Worm (Caenorhabditis elegans) whole organism, mixed stage, embryonic: ENCODE results near the gene nspc-10.
A peak's percentile ranks its signal among the peaks of the same experiment; 100 is the strongest.

Source experiments
- M03D4.4 ChIP-seq: sonication (generic microtip); optimal IDR thresholded peaks from 2 replicates; lab custom pipeline; 2017; ENCODE audit warnings: mild to moderate bottlenecking, missing genetic modification characterization, missing compliant biosample characterization
- bed-3 ChIP-seq: fragments of 200-800 bp; sonication (Bioruptor generic); optimal IDR thresholded peaks from 3 replicates; lab custom pipeline; 2018; ENCODE audit warnings: mild to moderate bottlenecking, missing genetic modification characterization, moderate library complexity, missing compliant biosample characterization
- blmp-1 ChIP-seq: fragments of 150-350 bp; optimal IDR thresholded peaks from 2 replicates; lab custom pipeline; 2014; ENCODE audit warnings: missing biosample characterization, missing genetic modification characterization
- ceh-39 ChIP-seq: fragments of 150-350 bp; optimal IDR thresholded peaks from 2 replicates; lab custom pipeline; 2014; ENCODE audit warnings: missing biosample characterization, missing genetic modification characterization
- ceh-43 ChIP-seq: fragments of 200-800 bp; sonication (Bioruptor generic); optimal IDR thresholded peaks from 2 replicates; lab custom pipeline; 2018; ENCODE audit warnings: mild to moderate bottlenecking, missing genetic modification characterization, moderate library complexity, missing compliant biosample characterization
- ceh-83 ChIP-seq: fragments of 200-800 bp; sonication (Bioruptor generic); optimal IDR thresholded peaks from 2 replicates; lab custom pipeline; 2018; ENCODE audit warnings: mild to moderate bottlenecking, missing genetic modification characterization, missing compliant biosample characterization
- ces-1 ChIP-seq: fragments of 150-350 bp; optimal IDR thresholded peaks from 2 replicates; lab custom pipeline; 2014; ENCODE audit warnings: missing biosample characterization, missing genetic modification reagents, missing genetic modification characterization
- cnd-1 ChIP-seq: fragments of 200-800 bp; sonication (Bioruptor generic); optimal IDR thresholded peaks from 2 replicates; lab custom pipeline; 2018; ENCODE audit warnings: mild to moderate bottlenecking, missing genetic modification characterization, missing compliant biosample characterization
- drap-1 ChIP-seq: fragments of 200-800 bp; sonication (Bioruptor generic); optimal IDR thresholded peaks from 3 replicates; lab custom pipeline; 2018; ENCODE audit warnings: mild to moderate bottlenecking, missing genetic modification characterization, missing compliant biosample characterization
- elt-1 ChIP-seq: sonication (generic microtip); optimal IDR thresholded peaks from 2 replicates; lab custom pipeline; 2017; ENCODE audit warnings: missing genetic modification characterization, mild to moderate bottlenecking, missing compliant biosample characterization, antibody characterized with exemption, moderate library complexity, borderline replicate concordance; ENCODE audit not compliant: insufficient read depth
- elt-3 ChIP-seq: fragments of 150-350 bp; optimal IDR thresholded peaks from 2 replicates; lab custom pipeline; 2014; ENCODE audit warnings: missing biosample characterization, missing genetic modification characterization
- flh-1 ChIP-seq: fragments of 200-800 bp; sonication (Bioruptor generic); optimal IDR thresholded peaks from 2 replicates; lab custom pipeline; 2018; ENCODE audit warnings: mild to moderate bottlenecking, missing genetic modification characterization, moderate library complexity, missing compliant biosample characterization
- ham-2 ChIP-seq: fragments of 200-800 bp; sonication (Bioruptor generic); optimal IDR thresholded peaks from 2 replicates; lab custom pipeline; 2018; ENCODE audit warnings: mild to moderate bottlenecking, missing genetic modification characterization, missing compliant biosample characterization
- lin-32 ChIP-seq: fragments of 200-800 bp; sonication (Bioruptor generic); optimal IDR thresholded peaks from 2 replicates; lab custom pipeline; 2018; ENCODE audit warnings: mild to moderate bottlenecking, missing genetic modification characterization, missing compliant biosample characterization
- lsy-2 ChIP-seq: fragments of 150-350 bp; optimal IDR thresholded peaks from 2 replicates; lab custom pipeline; 2014; ENCODE audit warnings: missing biosample characterization, missing genetic modification characterization
- mab-5 ChIP-seq: fragments of 150-350 bp; optimal IDR thresholded peaks from 2 replicates; lab custom pipeline; 2014; ENCODE audit warnings: missing biosample characterization, missing genetic modification characterization
- mep-1 ChIP-seq: fragments of 150-350 bp; optimal IDR thresholded peaks from 2 replicates; lab custom pipeline; 2017; ENCODE audit warnings: missing biosample characterization, missing genetic modification reagents, missing genetic modification characterization, inconsistent platforms
- nhr-2 ChIP-seq: fragments of 150-350 bp; optimal IDR thresholded peaks from 2 replicates; lab custom pipeline; 2014; ENCODE audit warnings: missing biosample characterization, missing genetic modification characterization
- nhr-237 ChIP-seq: fragments of 150-350 bp; optimal IDR thresholded peaks from 2 replicates; lab custom pipeline; 2014; ENCODE audit warnings: missing biosample characterization, missing genetic modification characterization
- nhr-28 ChIP-seq: fragments of 150-350 bp; optimal IDR thresholded peaks from 2 replicates; lab custom pipeline; 2014; ENCODE audit warnings: missing biosample characterization, missing genetic modification characterization
- nhr-76 ChIP-seq: sonication (generic microtip); optimal IDR thresholded peaks from 2 replicates; lab custom pipeline; 2017; ENCODE audit warnings: missing biosample characterization, missing genetic modification characterization
- pha-4 ChIP-seq: fragments of 150-350 bp; optimal IDR thresholded peaks from 2 replicates; lab custom pipeline; 2018; ENCODE audit warnings: missing biosample characterization, missing genetic modification reagents, missing genetic modification characterization
- snpc-4 ChIP-seq: fragments of 150-350 bp; optimal IDR thresholded peaks from 2 replicates; lab custom pipeline; 2014; ENCODE audit warnings: missing biosample characterization, missing genetic modification characterization
- sptf-1 ChIP-seq: sonication (generic microtip); optimal IDR thresholded peaks from 2 replicates; lab custom pipeline; 2017; ENCODE audit warnings: mild to moderate bottlenecking, missing genetic modification characterization, moderate library complexity, missing compliant biosample characterization
- unc-120 ChIP-seq: sonication (generic microtip); optimal IDR thresholded peaks from 2 replicates; lab custom pipeline; 2017; ENCODE audit warnings: missing genetic modification characterization, missing compliant biosample characterization; ENCODE audit not compliant: poor library complexity, severe bottlenecking
- unc-39 ChIP-seq: fragments of 150-350 bp; optimal IDR thresholded peaks from 2 replicates; lab custom pipeline; 2014; ENCODE audit warnings: missing biosample characterization, missing genetic modification characterization
- zip-8 ChIP-seq: fragments of 150-350 bp; optimal IDR thresholded peaks from 2 replicates; lab custom pipeline; 2014; ENCODE audit warnings: missing biosample characterization, missing genetic modification characterization
- ztf-11 ChIP-seq: fragments of 150-350 bp; optimal IDR thresholded peaks from 2 replicates; lab custom pipeline; 2014; ENCODE audit warnings: missing biosample characterization, missing genetic modification characterization

Gene nspc-10

DNA sequence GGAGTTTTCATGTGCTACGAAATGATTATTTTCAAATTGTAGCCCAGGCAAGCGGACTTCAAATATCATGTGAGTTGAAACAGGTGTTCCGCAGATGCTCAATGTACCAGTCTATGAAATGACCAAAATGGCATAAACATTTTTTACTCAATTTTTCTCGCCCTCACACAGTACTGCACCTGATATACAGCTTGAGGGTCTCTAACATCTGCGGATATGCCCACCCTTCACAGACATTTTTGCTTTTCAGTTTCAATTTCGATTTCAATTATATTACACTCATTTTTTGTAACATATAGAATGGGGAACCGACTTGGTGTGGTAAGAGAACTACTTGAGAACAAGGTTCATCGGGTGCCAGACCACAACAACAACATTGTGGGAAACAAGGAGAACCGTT lies 3.3 kb downstream of the nspc-10 start, which contains the start of gene F42F12.11:
F42F12.11 (plus strand) TSS at position 301 of the 400 bp plus-strand sequence.
- TF ChIP-seq nhr-76 (tag; lab: Kevin White, UChicago) (no peak), cnd-1 (tag; lab: Kevin White, UChicago) (no peak), sptf-1 (tag; lab: Kevin White, UChicago) (no peak), ceh-39 (tag; lab: Kevin White, UChicago) (no peak)

DNA sequence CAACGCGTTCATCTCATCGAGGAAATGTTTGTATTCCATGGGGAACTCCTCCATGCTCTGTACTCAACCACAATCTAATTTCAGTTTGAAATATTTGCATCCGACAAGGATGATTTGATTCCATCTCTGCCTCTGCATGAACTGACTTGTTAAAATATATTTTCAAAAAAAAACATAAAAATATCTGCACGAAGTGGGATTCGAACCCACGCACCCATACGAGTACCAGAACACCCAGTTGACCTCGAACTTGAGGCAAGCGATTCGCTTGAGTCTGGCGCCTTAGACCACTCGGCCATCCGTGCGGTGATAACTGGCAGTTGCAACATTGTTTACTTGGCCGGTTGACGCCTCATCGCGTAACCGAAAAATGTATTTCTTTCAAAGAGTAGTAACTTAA lies 4.4 kb downstream of the nspc-10 start:
- TF ChIP-seq drap-1 (GFP tag; lab: Kevin White, UChicago): peak; percentile 13
- no peak for TF ChIP-seq sptf-1 (tag; lab: Kevin White, UChicago)
- TF ChIP-seq M03D4.4: peak; percentile 39
- TF ChIP-seq lin-32: no peak
- peak; percentile 23 for TF ChIP-seq unc-120 (tag; lab: Kevin White, UChicago)

DNA sequence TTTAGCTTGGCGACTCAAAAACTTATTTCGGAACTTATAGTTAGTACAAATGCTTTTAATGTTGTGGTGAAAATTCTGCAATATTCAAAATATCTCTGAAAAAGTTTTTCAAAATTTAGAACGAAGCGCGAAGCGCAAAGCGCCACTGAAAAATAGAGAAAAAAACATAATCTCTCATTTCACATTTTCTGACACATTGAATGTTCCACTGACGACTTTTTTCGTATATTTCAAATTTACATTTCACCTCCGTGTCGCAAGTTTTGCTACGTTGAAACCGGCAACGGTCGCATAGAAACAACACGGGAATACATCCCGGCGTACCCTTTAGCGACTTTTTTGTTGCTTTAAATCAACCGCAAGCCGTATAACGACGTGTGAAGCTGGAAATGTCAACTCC lies 4.9 kb downstream of the nspc-10 start, which contains the start of gene F42F12.14:
F42F12.14 (plus strand) TSS at position 301 of the 400 bp plus-strand sequence.
- TF ChIP-seq M03D4.4 (no peak), cnd-1 (tag; lab: Kevin White, UChicago) (no peak), unc-120 (tag; lab: Kevin White, UChicago) (no peak), mab-5 (tag; lab: Kevin White, UChicago) (no peak), mep-1 (no peak), nhr-28 (tag; lab: Kevin White, UChicago) (no peak), blmp-1 (tag; lab: Kevin White, UChicago) (no peak), drap-1 (GFP tag; lab: Kevin White, UChicago) (no peak), elt-1 (tag; lab: Kevin White, UChicago) (no peak), pha-4 (no peak), bed-3 (GFP tag; lab: Kevin White, UChicago) (no peak), ceh-83 (GFP tag; lab: Kevin White, UChicago) (no peak), nhr-76 (tag; lab: Kevin White, UChicago) (no peak), elt-3 (no peak), ceh-43 (GFP tag; lab: Kevin White, UChicago) (no peak), snpc-4 (tag; lab: Kevin White, UChicago) (no peak), nhr-237 (tag; lab: Kevin White, UChicago) (no peak), sptf-1 (tag; lab: Kevin White, UChicago) (no peak)

DNA sequence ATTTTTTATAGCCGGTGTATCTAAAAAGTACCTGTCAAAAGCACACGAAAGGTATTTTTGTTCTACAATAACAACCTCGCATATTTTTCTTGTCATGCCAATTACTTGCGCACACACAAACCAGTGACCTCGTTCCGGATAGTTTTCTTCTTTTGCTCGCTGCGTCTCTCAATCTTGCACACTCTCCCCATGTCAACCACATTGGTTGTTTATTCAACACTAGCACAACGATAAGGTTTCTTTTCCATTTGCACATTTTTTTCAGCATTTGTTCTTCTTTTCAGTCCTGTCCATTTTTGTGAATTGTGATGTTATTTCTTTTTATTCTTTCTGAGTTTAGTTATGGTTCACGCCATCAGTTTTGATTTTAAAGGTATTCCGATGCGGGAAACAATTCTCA lies 6.8 kb downstream of the nspc-10 start, which contains the start of gene F42F12.3:
F42F12.3 (plus strand) TSS at position 372 of the 400 bp plus-strand sequence.
- no peak for TF ChIP-seq M03D4.4
- no peak for TF ChIP-seq nhr-2 (tag; lab: Kevin White, UChicago)
- peak; percentile 3 for TF ChIP-seq pha-4
- no peak for TF ChIP-seq lin-32
- TF ChIP-seq nhr-76 (tag; lab: Kevin White, UChicago): no peak
- TF ChIP-seq snpc-4 (tag; lab: Kevin White, UChicago): no peak
- TF ChIP-seq mab-5 (tag; lab: Kevin White, UChicago): no peak

DNA sequence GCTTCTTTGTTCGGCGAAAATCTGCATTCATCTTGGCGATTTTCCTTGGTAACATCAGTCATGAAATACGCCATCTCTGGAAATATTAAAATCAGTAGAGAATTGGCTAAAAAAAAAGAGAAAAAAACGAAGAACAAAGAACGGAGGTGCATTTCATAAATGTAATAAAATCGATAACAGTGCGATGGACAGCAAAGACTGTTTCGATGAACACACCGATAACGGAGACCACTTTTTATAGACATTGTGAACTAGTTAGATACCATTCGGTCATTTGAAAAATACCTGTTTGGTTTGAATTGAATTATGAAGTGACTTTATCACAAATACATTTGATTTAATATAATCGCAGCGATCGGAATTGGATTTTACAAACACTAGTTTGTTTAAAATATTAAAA lies 9.5 kb downstream of the nspc-10 start, which contains the start of gene F42F12.4:
F42F12.4 (minus strand) TSS at position 76 of the 400 bp plus-strand sequence.
- TF ChIP-seq lsy-2 (tag; lab: Kevin White, UChicago) (no peak), flh-1 (no peak), zip-8 (tag; lab: Kevin White, UChicago) (no peak), ztf-11 (tag; lab: Kevin White, UChicago) (no peak), sptf-1 (tag; lab: Kevin White, UChicago) (no peak), snpc-4 (tag; lab: Kevin White, UChicago) (no peak), lin-32 (no peak), M03D4.4 (no peak), unc-39 (no peak), ceh-83 (GFP tag; lab: Kevin White, UChicago) (no peak), ceh-43 (GFP tag; lab: Kevin White, UChicago) (no peak), ham-2 (GFP tag; lab: Kevin White, UChicago) (no peak), nhr-237 (tag; lab: Kevin White, UChicago) (no peak), mab-5 (tag; lab: Kevin White, UChicago) (no peak), elt-1 (tag; lab: Kevin White, UChicago) (no peak), ces-1 (no peak), bed-3 (GFP tag; lab: Kevin White, UChicago) (no peak), unc-120 (tag; lab: Kevin White, UChicago) (no peak)
